Fruit fly (Drosophila melanogaster): ENCODE measurements around the gene CG10031.
A peak's percentile ranks its signal among the peaks of the same experiment; 100 is the strongest.

Gene CG10031

dm6 chr2L:3662307-3662795, 36.5 kb downstream of the CG10031 start, which contains the start of gene Drgx:
Gene Drgx, plus strand, starts transcription at chr2L:3662745.
- TF ChIP-seq pad (GFP tag; optimal IDR thresholded peaks at IDR 0.05) (peak; percentile 97), Mnt (GFP tag; optimal IDR thresholded peaks at IDR 0.05) (no peak), Crg-1 (GFP tag; optimal IDR thresholded peaks at IDR 0.05) (no peak), ovo (GFP tag; optimal IDR thresholded peaks at IDR 0.05) (peak; percentile 46), Hr96 (GFP tag; optimal IDR thresholded peaks at IDR 0.05) (no peak)

DNA sequence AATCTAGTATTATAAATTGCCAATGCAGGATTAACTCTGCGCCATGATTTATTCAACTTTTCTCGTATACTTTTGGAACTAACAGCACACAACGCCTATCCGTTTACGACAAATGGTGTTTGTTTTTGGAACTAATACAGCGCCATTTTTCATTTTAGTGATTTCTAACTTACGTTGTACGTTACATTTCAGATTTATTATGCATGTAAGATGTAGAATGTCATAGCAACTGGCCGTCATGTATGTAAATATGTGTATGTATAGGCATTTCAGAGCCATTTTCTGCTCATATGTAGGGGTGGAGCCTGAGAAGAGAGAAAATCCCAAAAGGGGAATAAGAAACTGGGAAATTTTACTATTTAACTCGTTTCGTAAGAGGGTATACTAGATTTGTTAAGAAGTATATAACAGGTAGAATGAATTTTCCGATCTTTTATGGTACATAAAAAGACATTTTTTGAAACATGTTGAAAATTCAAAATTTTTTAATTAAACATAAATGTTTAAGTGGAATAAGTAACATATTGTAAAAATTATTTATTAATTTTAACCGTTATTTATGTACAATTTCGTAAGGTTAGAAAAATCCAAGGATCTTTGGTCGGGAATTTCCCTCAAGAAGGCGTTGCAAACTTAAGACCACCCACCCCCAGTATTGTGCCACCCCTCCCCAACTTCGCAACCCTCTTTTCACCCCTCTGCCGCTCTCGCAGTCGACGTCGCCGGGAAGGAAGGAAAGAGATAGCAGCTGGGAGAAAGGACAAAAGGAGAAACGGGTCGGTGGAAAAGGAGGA, 41.3 kb downstream of the CG10031 start:
- TF ChIP-seq CG14711 (tag; optimal IDR thresholded peaks at IDR 0.05) = no peak
- TF ChIP-seq CG1620 (GFP tag; optimal IDR thresholded peaks at IDR 0.05) = peak; percentile 57
- no peak for TF ChIP-seq tj (GFP tag; optimal IDR thresholded peaks at IDR 0.05)
- peak; percentile 30 for TF ChIP-seq cic (GFP tag; optimal IDR thresholded peaks at IDR 0.05)
- TF ChIP-seq pad (GFP tag; optimal IDR thresholded peaks at IDR 0.05) = peak; percentile 99
- no peak for TF ChIP-seq Mnt (GFP tag; optimal IDR thresholded peaks at IDR 0.05)
- peak; percentile 58 for TF ChIP-seq ovo (GFP tag; optimal IDR thresholded peaks at IDR 0.05)
- no peak for TF ChIP-seq Crg-1 (GFP tag; optimal IDR thresholded peaks at IDR 0.05)
- peak; percentile 9 for TF ChIP-seq CG7045 (GFP tag; optimal IDR thresholded peaks at IDR 0.05)
- TF ChIP-seq CG5204 (GFP tag; optimal IDR thresholded peaks at IDR 0.05) = no peak
- TF ChIP-seq Hr96 (GFP tag; optimal IDR thresholded peaks at IDR 0.05) = peak; percentile 45
- peak; percentile 19 for TF ChIP-seq CG7101 (tag; optimal IDR thresholded peaks at IDR 0.05)
- TF ChIP-seq bab1 (GFP tag; optimal IDR thresholded peaks at IDR 0.05) = peak; percentile 12
- TF ChIP-seq kay (GFP tag; ENCODE audit: borderline replicate concordance) = no peak
- no peak for TF ChIP-seq Clk (GFP tag; optimal IDR thresholded peaks at IDR 0.05)
- no peak for TF ChIP-seq cnc (optimal IDR thresholded peaks at IDR 0.05)
- no peak for TF ChIP-seq CG11617 (GFP tag; optimal IDR thresholded peaks at IDR 0.05)
- no peak for TF ChIP-seq CG12768 (GFP tag; optimal IDR thresholded peaks at IDR 0.05)
- no peak for TF ChIP-seq CG33017 (tag; optimal IDR thresholded peaks at IDR 0.05)
- TF ChIP-seq toe (GFP tag; optimal IDR thresholded peaks at IDR 0.05) = peak; percentile 55

- TF ChIP-seq toe (GFP tag; optimal IDR thresholded peaks at IDR 0.05) = no peak
- TF ChIP-seq CG12768 (GFP tag; optimal IDR thresholded peaks at IDR 0.05) = peak; percentile 1
- TF ChIP-seq ovo (GFP tag; optimal IDR thresholded peaks at IDR 0.05) = no peak
- TF ChIP-seq tj (GFP tag; optimal IDR thresholded peaks at IDR 0.05) = no peak
- TF ChIP-seq Mnt (GFP tag; optimal IDR thresholded peaks at IDR 0.05) = peak; percentile 64
- no peak for TF ChIP-seq cic (GFP tag; optimal IDR thresholded peaks at IDR 0.05)
- TF ChIP-seq cnc (optimal IDR thresholded peaks at IDR 0.05) = no peak
- no peak for TF ChIP-seq CG33017 (tag; optimal IDR thresholded peaks at IDR 0.05)
- no peak for TF ChIP-seq CG1620 (GFP tag; optimal IDR thresholded peaks at IDR 0.05)
- TF ChIP-seq pad (GFP tag; optimal IDR thresholded peaks at IDR 0.05) = no peak
- TF ChIP-seq bab1 (GFP tag; optimal IDR thresholded peaks at IDR 0.05) = no peak
- TF ChIP-seq CG14711 (tag; optimal IDR thresholded peaks at IDR 0.05) = no peak
- no peak for TF ChIP-seq Crg-1 (GFP tag; optimal IDR thresholded peaks at IDR 0.05)
- TF ChIP-seq CG7045 (GFP tag; optimal IDR thresholded peaks at IDR 0.05) = no peak
- no peak for TF ChIP-seq kay (GFP tag; ENCODE audit: borderline replicate concordance)
These were observed 42.2 kb downstream of the CG10031 start, which contains the start of gene for for dm6 chr2L:3656667-3657066. Gene for, minus strand, starts transcription at chr2L:3656953.

- TF ChIP-seq CG14711 (tag; optimal IDR thresholded peaks at IDR 0.05) (peak; percentile 96), Clk (GFP tag; optimal IDR thresholded peaks at IDR 0.05) (peak; percentile 97), CG7101 (tag; optimal IDR thresholded peaks at IDR 0.05) (peak; percentile 99), ovo (GFP tag; optimal IDR thresholded peaks at IDR 0.05) (peak; percentile 95), kay (GFP tag; ENCODE audit: borderline replicate concordance) (peak; percentile 98), CG11617 (GFP tag; optimal IDR thresholded peaks at IDR 0.05) (peak; percentile 99), CG1620 (GFP tag; optimal IDR thresholded peaks at IDR 0.05) (peak; percentile 98), CG5204 (GFP tag; optimal IDR thresholded peaks at IDR 0.05) (peak; percentile 98), CG12768 (GFP tag; optimal IDR thresholded peaks at IDR 0.05) (peak; percentile 99), Mnt (GFP tag; optimal IDR thresholded peaks at IDR 0.05) (peak; percentile 96), tj (GFP tag; optimal IDR thresholded peaks at IDR 0.05) (peak; percentile 90), toe (GFP tag; optimal IDR thresholded peaks at IDR 0.05) (peak; percentile 98), bab1 (GFP tag; optimal IDR thresholded peaks at IDR 0.05) (peak; percentile 99), CG33017 (tag; optimal IDR thresholded peaks at IDR 0.05) (peak; percentile 99), Crg-1 (GFP tag; optimal IDR thresholded peaks at IDR 0.05) (peak; percentile 98), CG7045 (GFP tag; optimal IDR thresholded peaks at IDR 0.05) (peak; percentile 98), pad (GFP tag; optimal IDR thresholded peaks at IDR 0.05) (peak; percentile 92), cnc (optimal IDR thresholded peaks at IDR 0.05) (no peak), Hr96 (GFP tag; optimal IDR thresholded peaks at IDR 0.05) (peak; percentile 99), cic (GFP tag; optimal IDR thresholded peaks at IDR 0.05) (peak; percentile 93)
These were observed 43.2 kb downstream of the CG10031 start for dm6 chr2L:3655698-3656105.

dm6 chr2L:3654956-3655618, 43.8 kb downstream of the CG10031 start:
- no peak for TF ChIP-seq ovo (GFP tag; optimal IDR thresholded peaks at IDR 0.05)
- no peak for TF ChIP-seq pad (GFP tag; optimal IDR thresholded peaks at IDR 0.05)
- no peak for TF ChIP-seq Crg-1 (GFP tag; optimal IDR thresholded peaks at IDR 0.05)
- no peak for TF ChIP-seq CG7101 (tag; optimal IDR thresholded peaks at IDR 0.05)
- TF ChIP-seq Mnt (GFP tag; optimal IDR thresholded peaks at IDR 0.05) = no peak
- TF ChIP-seq CG12768 (GFP tag; optimal IDR thresholded peaks at IDR 0.05) = no peak
- no peak for TF ChIP-seq cic (GFP tag; optimal IDR thresholded peaks at IDR 0.05)
- no peak for TF ChIP-seq CG33017 (tag; optimal IDR thresholded peaks at IDR 0.05)
- TF ChIP-seq Clk (GFP tag; optimal IDR thresholded peaks at IDR 0.05) = no peak
- TF ChIP-seq toe (GFP tag; optimal IDR thresholded peaks at IDR 0.05) = no peak
- no peak for TF ChIP-seq CG1620 (GFP tag; optimal IDR thresholded peaks at IDR 0.05)
- TF ChIP-seq CG11617 (GFP tag; optimal IDR thresholded peaks at IDR 0.05) = no peak
- no peak for TF ChIP-seq bab1 (GFP tag; optimal IDR thresholded peaks at IDR 0.05)
- TF ChIP-seq kay (GFP tag; ENCODE audit: borderline replicate concordance) = no peak
